Worm (Caenorhabditis elegans) whole organism, L4 larva: ENCODE results near the gene Y57A10A.5.

Experiments used
- D1046.2 ChIP-seq: fragments of 200-800 bp; sonication (Bioruptor generic); IDR thresholded peaks from 2 replicates; pipeline ENCODE4 v1.3.6; 2022; ENCODE audit warnings: missing genetic modification characterization, missing compliant biosample characterization
- F44E2.7 ChIP-seq: fragments of 200-800 bp; sonication (Bioruptor generic); IDR thresholded peaks from 2 replicates; pipeline ENCODE4 v2.1.2; 2022; ENCODE audit warnings: missing genetic modification characterization, missing compliant biosample characterization
- F49E8.2 ChIP-seq: sonication (generic microtip); optimal IDR thresholded peaks from 2 replicates; lab custom pipeline; 2016; ENCODE audit warnings: missing compliant biosample characterization, mild to moderate bottlenecking, missing genetic modification characterization, borderline replicate concordance
- R02D3.7 ChIP-seq: fragments of 150-350 bp; sonication (generic microtip); optimal IDR thresholded peaks from 3 replicates; lab custom pipeline; 2014; ENCODE audit warnings: missing biosample characterization, missing genetic modification characterization
- Y105C5A.15 ChIP-seq: fragments of 200-800 bp; sonication (Bioruptor generic); IDR thresholded peaks from 2 replicates; pipeline ENCODE4 v1.3.6; 2022; ENCODE audit warnings: missing genetic modification characterization, missing compliant biosample characterization
- Y48G9A.11 ChIP-seq: fragments of 200-800 bp; sonication (Bioruptor generic); IDR thresholded peaks from 2 replicates; pipeline ENCODE4 v1.3.6; 2022; ENCODE audit warnings: missing genetic modification reagents, missing genetic modification characterization, missing compliant biosample characterization
- Y75B8A.6 ChIP-seq: fragments of 200-800 bp; sonication (Bioruptor generic); IDR thresholded peaks from 2 replicates; pipeline ENCODE4 v1.3.6; 2022; ENCODE audit warnings: missing genetic modification reagents, missing genetic modification characterization, missing compliant biosample characterization
- aha-1 ChIP-seq: fragments of 150-350 bp; peaks from one replicate; lab custom pipeline; 2014; ENCODE audit warnings: missing biosample characterization, missing genetic modification characterization
- arid-1 ChIP-seq: fragments of 200-800 bp; sonication (Bioruptor generic); conservative IDR thresholded peaks from 2 replicates; pipeline ENCODE4 v1.3.6; 2022; ENCODE audit warnings: missing genetic modification reagents, missing genetic modification characterization, missing compliant biosample characterization
- attf-4 ChIP-seq: sonication (generic microtip); optimal IDR thresholded peaks from 3 replicates; lab custom pipeline; 2017; ENCODE audit warnings: missing biosample characterization, missing genetic modification characterization
- daf-16 ChIP-seq, 3 experiments: sonication (generic microtip); optimal IDR thresholded peaks; 2 replicates each; lab custom pipeline; 2016 to 2017; ENCODE audit warnings: missing genetic modification characterization in 3 of 3, missing genetic modification reagents in 3 of 3, mild to moderate bottlenecking in 2 of 3, missing compliant biosample characterization in 2 of 3, missing biosample characterization in 1 of 3, moderate library complexity in 1 of 3
- daf-8 ChIP-seq: fragments of 200-800 bp; sonication (Bioruptor generic); IDR thresholded peaks from 2 replicates; pipeline ENCODE4 v1.3.6; 2022; ENCODE audit warnings: missing genetic modification characterization, missing compliant biosample characterization
- dmd-6 ChIP-seq: fragments of 200-800 bp; sonication (Bioruptor generic); IDR thresholded peaks from 2 replicates; pipeline ENCODE4 v1.3.6; 2022; ENCODE audit warnings: missing genetic modification reagents, missing genetic modification characterization, missing compliant biosample characterization
- dpl-1 ChIP-seq: fragments of 150-350 bp; optimal IDR thresholded peaks from 2 replicates; lab custom pipeline; 2014; ENCODE audit warnings: missing biosample characterization, missing genetic modification reagents, missing genetic modification characterization
- duxl-1 ChIP-seq: sonication (generic microtip); optimal IDR thresholded peaks from 2 replicates; lab custom pipeline; 2016; ENCODE audit warnings: mild to moderate bottlenecking, missing genetic modification characterization, moderate library complexity, missing compliant biosample characterization; ENCODE audit not compliant: poor library complexity
- dve-1 ChIP-seq: sonication (generic microtip); optimal IDR thresholded peaks from 2 replicates; lab custom pipeline; 2017; ENCODE audit warnings: antibody characterized with exemption, mild to moderate bottlenecking, missing genetic modification characterization, missing compliant biosample characterization; ENCODE audit not compliant: insufficient read depth
- hlh-11 ChIP-seq: fragments of 200-800 bp; sonication (Bioruptor generic); optimal IDR thresholded peaks from 2 replicates; lab custom pipeline; 2018; ENCODE audit warnings: mild to moderate bottlenecking, missing genetic modification characterization, missing compliant biosample characterization
- hmg-1.1 ChIP-seq: fragments of 200-800 bp; sonication (Bioruptor generic); IDR thresholded peaks from 2 replicates; pipeline ENCODE4 v1.3.6; 2022; ENCODE audit warnings: missing genetic modification reagents, missing genetic modification characterization, missing compliant biosample characterization
- jun-1 ChIP-seq: fragments of 150-350 bp; optimal IDR thresholded peaks from 2 replicates; lab custom pipeline; 2014; ENCODE audit warnings: missing biosample characterization, missing genetic modification reagents, missing genetic modification characterization
- lim-7 ChIP-seq: fragments of 200-800 bp; sonication (Bioruptor generic); IDR thresholded peaks from 2 replicates; pipeline ENCODE4 v1.3.6; 2022; ENCODE audit warnings: missing genetic modification characterization, missing compliant biosample characterization
- lin-29 ChIP-seq: fragments of 200-800 bp; sonication (Bioruptor generic); IDR thresholded peaks from 2 replicates; pipeline ENCODE4 v1.3.6; 2022; ENCODE audit warnings: missing genetic modification reagents, missing genetic modification characterization, missing compliant biosample characterization
- madf-5 ChIP-seq, 2 experiments: fragments of 200-800 bp; sonication (Bioruptor generic); IDR thresholded peaks; 2 replicates each; pipeline ENCODE4 v1.3.6; 2022; ENCODE audit warnings: missing compliant biosample characterization in 2 of 2, missing genetic modification characterization in 2 of 2
- madf-9 ChIP-seq: fragments of 200-800 bp; sonication (Bioruptor generic); conservative IDR thresholded peaks from 2 replicates; pipeline ENCODE4 v1.3.6; 2022; ENCODE audit warnings: missing genetic modification reagents, missing genetic modification characterization, missing compliant biosample characterization
- mdt-29 ChIP-seq: fragments of 200-800 bp; sonication (Bioruptor generic); IDR thresholded peaks from 2 replicates; pipeline ENCODE4 v1.3.6; 2022; ENCODE audit warnings: missing genetic modification reagents, missing genetic modification characterization, missing compliant biosample characterization
- mep-1 ChIP-seq: fragments of 150-350 bp; sonication (generic microtip); optimal IDR thresholded peaks from 3 replicates; lab custom pipeline; 2014; ENCODE audit warnings: missing biosample characterization, missing genetic modification characterization
- nhr-11 ChIP-seq: fragments of 150-350 bp; optimal IDR thresholded peaks from 2 replicates; lab custom pipeline; 2014; ENCODE audit warnings: missing biosample characterization, missing genetic modification characterization
- nhr-28 ChIP-seq: fragments of 150-350 bp; optimal IDR thresholded peaks from 2 replicates; lab custom pipeline; 2014; ENCODE audit warnings: missing biosample characterization, missing genetic modification characterization
- nhr-41 ChIP-seq: fragments of 200-800 bp; sonication (Bioruptor generic); IDR thresholded peaks from 2 replicates; pipeline ENCODE4 v1.3.6; 2022; ENCODE audit warnings: missing genetic modification reagents, missing genetic modification characterization, missing compliant biosample characterization
- nhr-48 ChIP-seq: sonication (generic microtip); optimal IDR thresholded peaks from 2 replicates; lab custom pipeline; 2016; ENCODE audit warnings: mild to moderate bottlenecking, missing genetic modification characterization, missing compliant biosample characterization
- pha-4 ChIP-seq, 2 experiments: fragments of 150-350 bp in 1 of 2; fragments of 200-800 bp in 1 of 2; sonication (Bioruptor generic) in 1 of 2; IDR thresholded peaks in 1 of 2; optimal IDR thresholded peaks in 1 of 2; 2 replicates each; pipeline versions ENCODE4 v1.3.6 to Lab custom; 2014 to 2022; ENCODE audit warnings: missing genetic modification characterization in 2 of 2, missing genetic modification reagents in 2 of 2, missing biosample characterization in 1 of 2, missing compliant biosample characterization in 1 of 2
- pqm-1 ChIP-seq: sonication (generic microtip); optimal IDR thresholded peaks from 2 replicates; lab custom pipeline; 2017; ENCODE audit warnings: missing biosample characterization, missing genetic modification characterization
- saeg-2 ChIP-seq: fragments of 200-800 bp; sonication (Bioruptor generic); IDR thresholded peaks from 2 replicates; pipeline ENCODE4 v1.3.6; 2022; ENCODE audit warnings: missing genetic modification reagents, missing genetic modification characterization, missing compliant biosample characterization
- snpc-4 ChIP-seq: fragments of 150-350 bp; optimal IDR thresholded peaks from 2 replicates; lab custom pipeline; 2014; ENCODE audit warnings: missing biosample characterization, missing genetic modification characterization
- spr-3 ChIP-seq: fragments of 200-800 bp; sonication (Bioruptor generic); optimal IDR thresholded peaks from 2 replicates; lab custom pipeline; 2018; ENCODE audit warnings: mild to moderate bottlenecking, missing genetic modification characterization, missing compliant biosample characterization
- tra-1 ChIP-seq: fragments of 200-800 bp; sonication (Bioruptor generic); IDR thresholded peaks from 2 replicates; pipeline ENCODE4 v1.3.6; 2022; ENCODE audit warnings: missing genetic modification reagents, missing genetic modification characterization, missing compliant biosample characterization
- unc-130 ChIP-seq: sonication (generic microtip); optimal IDR thresholded peaks from 2 replicates; lab custom pipeline; 2016; ENCODE audit warnings: missing genetic modification reagents, missing genetic modification characterization, missing compliant biosample characterization
- unc-39 ChIP-seq: sonication (generic microtip); optimal IDR thresholded peaks from 2 replicates; lab custom pipeline; 2017; ENCODE audit warnings: missing biosample characterization, missing genetic modification characterization
- zag-1 ChIP-seq: fragments of 150-350 bp; optimal IDR thresholded peaks from 2 replicates; lab custom pipeline; 2014; ENCODE audit warnings: missing biosample characterization, missing genetic modification characterization
- zfp-2 ChIP-seq: sonication (generic microtip); optimal IDR thresholded peaks from 2 replicates; lab custom pipeline; 2016; ENCODE audit warnings: mild to moderate bottlenecking, missing genetic modification characterization, missing compliant biosample characterization
- zip-2 ChIP-seq: fragments of 150-350 bp; optimal IDR thresholded peaks from 2 replicates; lab custom pipeline; 2014; ENCODE audit warnings: missing biosample characterization, missing genetic modification characterization

The Y57A10A.5 gene

ce11 chrII:12185710-12186109 is 31.4 kb downstream of the Y57A10A.5 start, which contains the start of gene Y57A10A.14 (continued):
- no peak for TF ChIP-seq zfp-2 (tag; lab: Kevin White, UChicago)
- TF ChIP-seq saeg-2, result no peak
- TF ChIP-seq nhr-11 (tag; lab: Kevin White, UChicago), result no peak
- no peak for TF ChIP-seq daf-8 (GFP tag; lab: Robert Waterston, UW)
- no peak for TF ChIP-seq dpl-1
- no peak for TF ChIP-seq zag-1 (tag; lab: Kevin White, UChicago)
- TF ChIP-seq pqm-1, result peak; percentile 86
- TF ChIP-seq lim-7, result no peak
- TF ChIP-seq snpc-4 (tag; lab: Kevin White, UChicago), result no peak
- no peak for TF ChIP-seq hmg-1.1
- TF ChIP-seq D1046.2 (GFP tag; lab: Robert Waterston, UW), result no peak
- TF ChIP-seq R02D3.7 (tag; lab: Kevin White, UChicago), result no peak
- TF ChIP-seq hlh-11 (tag; lab: Kevin White, UChicago), result peak; percentile 82
- TF ChIP-seq daf-16 (GFP tag; optimal IDR thresholded peaks at IDR 0.05; lab: Kevin White, UChicago), result no peak
- peak; percentile 81 for TF ChIP-seq daf-16 (tag; optimal IDR thresholded peaks at IDR 0.05; lab: Kevin White, UChicago)
- TF ChIP-seq dve-1 (tag; lab: Kevin White, UChicago), result peak; percentile 82
- TF ChIP-seq zip-2, result no peak
- no peak for TF ChIP-seq F49E8.2 (tag; lab: Kevin White, UChicago)
- TF ChIP-seq arid-1, result no peak

- TF ChIP-seq F44E2.7, result no peak
- no peak for TF ChIP-seq zag-1 (tag; lab: Kevin White, UChicago)
- TF ChIP-seq saeg-2, result no peak
- peak; percentile 60 for TF ChIP-seq pqm-1
- TF ChIP-seq mdt-29 (GFP tag; lab: Robert Waterston, UW), result no peak
- TF ChIP-seq madf-5 (GFP tag; IDR thresholded peaks at IDR 0.05; lab: Robert Waterston, UW), result no peak
- no peak for TF ChIP-seq F49E8.2 (tag; lab: Kevin White, UChicago)
- TF ChIP-seq lin-29 (GFP tag; lab: Robert Waterston, UW), result no peak
- TF ChIP-seq Y75B8A.6 (GFP tag; lab: Robert Waterston, UW), result no peak
- no peak for TF ChIP-seq attf-4 (tag; lab: Kevin White, UChicago)
- TF ChIP-seq unc-39 (tag; lab: Kevin White, UChicago), result no peak
- peak; percentile 84 for TF ChIP-seq nhr-28 (tag; lab: Kevin White, UChicago)
- TF ChIP-seq dve-1 (tag; lab: Kevin White, UChicago), result peak; percentile 12
- no peak for TF ChIP-seq pha-4 (GFP tag; IDR thresholded peaks at IDR 0.05; lab: Robert Waterston, UW)
- TF ChIP-seq pha-4 (tag; optimal IDR thresholded peaks at IDR 0.05; lab: Kevin White, UChicago), result no peak
- peak; percentile 22; the same call in 1 of the 2 replicates for TF ChIP-seq dmd-6 (GFP tag; lab: Robert Waterston, UW)
- TF ChIP-seq Y105C5A.15 (GFP tag; lab: Robert Waterston, UW), result no peak
- no peak for TF ChIP-seq unc-130
- no peak for TF ChIP-seq aha-1 (tag; lab: Kevin White, UChicago)
- no peak for TF ChIP-seq spr-3 (GFP tag; lab: Kevin White, UChicago)
- TF ChIP-seq mep-1 (tag; lab: Kevin White, UChicago), result no peak
- TF ChIP-seq hlh-11 (tag; lab: Kevin White, UChicago), result peak; percentile 4
- TF ChIP-seq Y48G9A.11 (GFP tag; lab: Robert Waterston, UW), result no peak
- TF ChIP-seq jun-1 (tag; lab: Kevin White, UChicago), result no peak
- TF ChIP-seq nhr-48 (tag; lab: Kevin White, UChicago), result no peak
- TF ChIP-seq madf-9 (GFP tag; lab: Robert Waterston, UW), result no peak
- no peak for TF ChIP-seq daf-16 (GFP tag; optimal IDR thresholded peaks at IDR 0.05; lab: Kevin White, UChicago)
- TF ChIP-seq daf-16 (tag; optimal IDR thresholded peaks at IDR 0.05; lab: Kevin White, UChicago), result peak; percentile 38
- TF ChIP-seq duxl-1, result no peak
- no peak for TF ChIP-seq tra-1 (GFP tag; lab: Robert Waterston, UW)
- TF ChIP-seq nhr-41 (GFP tag; lab: Robert Waterston, UW), result no peak
Measured at ce11 chrII:12186726-12187125, 32.4 kb downstream of the Y57A10A.5 start.
